Fruit fly (Drosophila melanogaster): ENCODE results near the gene CG14810.

The CG14810 gene

dm6 chrX:1856605-1857004 is 36.5 kb upstream of the CG14810 start:
- TF ChIP-seq CG14655 (GFP tag; optimal IDR thresholded peaks at IDR 0.05) (no peak), EcR (GFP tag; optimal IDR thresholded peaks at IDR 0.05) (peak; percentile 14), CG8301 (tag; optimal IDR thresholded peaks at IDR 0.05) (peak; percentile 27), CG12605 (GFP tag; IDR thresholded peaks at IDR 0.05) (no peak), CG13204 (GFP tag; optimal IDR thresholded peaks at IDR 0.05) (no peak)

- TF ChIP-seq CG32121 (GFP tag; IDR thresholded peaks at IDR 0.05) = no peak
- TF ChIP-seq D1 (tag; optimal IDR thresholded peaks at IDR 0.05) = no peak
These were observed 34.7 kb upstream of the CG14810 start for dm6 chrX:1854873-1855272.

- no peak for TF ChIP-seq CG8159 (tag; optimal IDR thresholded peaks at IDR 0.05)
- no peak for TF ChIP-seq CG15710 (tag; optimal IDR thresholded peaks at IDR 0.05)
- no peak for TF ChIP-seq Pif1B (GFP tag; optimal IDR thresholded peaks at IDR 0.05)
- TF ChIP-seq CG9948 (tag; optimal IDR thresholded peaks at IDR 0.05) = no peak
- TF ChIP-seq CG14655 (GFP tag; optimal IDR thresholded peaks at IDR 0.05) = no peak
- no peak for TF ChIP-seq gl (tag; optimal IDR thresholded peaks at IDR 0.05)
- TF ChIP-seq Pif1A (GFP tag; optimal IDR thresholded peaks at IDR 0.05) = no peak
- TF ChIP-seq Snoo (tag; optimal IDR thresholded peaks at IDR 0.05) = no peak
- no peak for TF ChIP-seq CG17806 (tag; optimal IDR thresholded peaks at IDR 0.05)
- TF ChIP-seq CG12605 (GFP tag; IDR thresholded peaks at IDR 0.05) = no peak
- no peak for TF ChIP-seq CG34367 (tag; optimal IDR thresholded peaks at IDR 0.05)
- no peak for TF ChIP-seq fd96Ca (GFP tag; IDR thresholded peaks at IDR 0.05)
- TF ChIP-seq rn (GFP tag; IDR thresholded peaks at IDR 0.05) = no peak
These were observed 33.9 kb upstream of the CG14810 start for dm6 chrX:1854070-1854469.

- TF ChIP-seq CG13204 (GFP tag; optimal IDR thresholded peaks at IDR 0.05) (no peak), CG14655 (GFP tag; optimal IDR thresholded peaks at IDR 0.05) (peak; percentile 19), CG32121 (GFP tag; IDR thresholded peaks at IDR 0.05) (0 out of 2 replicates have a peak, but pooled peaks have one; percentile 16), Pif1A (GFP tag; optimal IDR thresholded peaks at IDR 0.05) (peak; percentile 22), CG34367 (tag; optimal IDR thresholded peaks at IDR 0.05) (no peak), CG8301 (tag; optimal IDR thresholded peaks at IDR 0.05) (peak; percentile 1)
These were observed 29.8 kb upstream of the CG14810 start for dm6 chrX:1849914-1850313.

- TF ChIP-seq CG14655 (GFP tag; optimal IDR thresholded peaks at IDR 0.05) (no peak), D1 (tag; optimal IDR thresholded peaks at IDR 0.05) (no peak)
These were observed 28.6 kb upstream of the CG14810 start for dm6 chrX:1848624-1849198.

- TF ChIP-seq CG10348 (GFP tag; IDR thresholded peaks at IDR 0.05) (no peak), Pif1A (GFP tag; optimal IDR thresholded peaks at IDR 0.05) (no peak), CG17806 (tag; optimal IDR thresholded peaks at IDR 0.05) (no peak)
These were observed 27.6 kb upstream of the CG14810 start for dm6 chrX:1847735-1848134.

dm6 chrX:1846386-1846785 is 26.2 kb upstream of the CG14810 start:
- TF ChIP-seq CG8159 (tag; optimal IDR thresholded peaks at IDR 0.05) = no peak
- peak; percentile 80 for TF ChIP-seq EcR (GFP tag; optimal IDR thresholded peaks at IDR 0.05)

dm6 chrX:1845413-1845951 is 25.3 kb upstream of the CG14810 start:
- no peak for TF ChIP-seq CG15710 (tag; optimal IDR thresholded peaks at IDR 0.05)
- TF ChIP-seq CG14655 (GFP tag; optimal IDR thresholded peaks at IDR 0.05) = no peak
- no peak for TF ChIP-seq CG17806 (tag; optimal IDR thresholded peaks at IDR 0.05)
- TF ChIP-seq fd96Ca (GFP tag; IDR thresholded peaks at IDR 0.05) = no peak
- TF ChIP-seq CG13204 (GFP tag; optimal IDR thresholded peaks at IDR 0.05) = no peak
- TF ChIP-seq CG8301 (tag; optimal IDR thresholded peaks at IDR 0.05) = no peak
- no peak for TF ChIP-seq D1 (tag; optimal IDR thresholded peaks at IDR 0.05)
- no peak for TF ChIP-seq CG9948 (tag; optimal IDR thresholded peaks at IDR 0.05)
- 0 out of 2 replicates have a peak, but pooled peaks have one; percentile 39 for TF ChIP-seq Ets98B (GFP tag; IDR thresholded peaks at IDR 0.05)
- TF ChIP-seq CG4496 (GFP tag; IDR thresholded peaks at IDR 0.05) = 0 out of 3 replicates have a peak, but pooled peaks have one; percentile 49

Data from whole organism, pupa.